Fruit fly (Drosophila melanogaster) Kc167 (cell line): ENCODE measurements around the gene CG4480.

ENCODE experiments used
- Myc ChIP-seq: fragments of >200 bp; optimal IDR thresholded peaks from 2 replicates; lab custom pipeline; 2017; ENCODE audit warnings: missing external identifiers
- h ChIP-seq: fragments of >200 bp; optimal IDR thresholded peaks from 3 replicates; lab custom pipeline; 2018; ENCODE audit warnings: missing external identifiers
- insv ChIP-seq: fragments of >200 bp; optimal IDR thresholded peaks from 3 replicates; lab custom pipeline; 2018; ENCODE audit warnings: missing external identifiers
- psq ChIP-seq: fragments of >200 bp; optimal IDR thresholded peaks from 2 replicates; lab custom pipeline; 2017; ENCODE audit warnings: missing external identifiers
- ttk ChIP-seq: sonication (Bioruptor generic); optimal IDR thresholded peaks from 2 replicates; lab custom pipeline; 2017; ENCODE audit warnings: missing external identifiers

DNA sequence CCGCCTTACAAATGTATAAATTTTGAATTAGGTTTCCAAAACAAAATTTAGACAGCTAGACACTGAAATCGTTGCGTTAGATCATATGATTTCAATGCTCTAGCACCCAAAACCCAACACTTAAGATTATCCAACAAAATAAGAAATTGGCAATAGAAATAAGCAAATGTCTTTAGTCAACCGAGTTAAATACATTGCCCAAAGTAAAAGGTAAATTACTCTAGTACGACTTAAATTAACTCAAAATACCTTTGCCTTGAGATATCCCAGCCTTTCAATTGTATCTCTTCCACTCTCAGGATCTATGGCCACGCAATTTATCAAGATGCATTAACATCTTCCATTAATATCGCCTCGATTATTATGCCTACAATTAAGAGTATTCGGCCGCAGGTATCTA is 4.4 kb upstream of the CG4480 start, which contains the start of gene CG15278:
- TF ChIP-seq psq (no peak), ttk (lab: Kevin White, UChicago) (no peak), Myc (lab: Kevin White, UChicago) (no peak), insv (lab: Kevin White, UChicago) (no peak), h (lab: Kevin White, UChicago) (no peak)
